Fruit fly (Drosophila melanogaster): Measurements from ENCODE around the gene CG33301.

Gene CG33301

dm6 chr2L:10009800-10010658 is 39.4 kb upstream of the CG33301 start:
- TF ChIP-seq CG14655 (GFP tag; optimal IDR thresholded peaks at IDR 0.05) (peak; percentile 99), Snoo (tag; optimal IDR thresholded peaks at IDR 0.05) (peak; percentile 99), CG9948 (tag; optimal IDR thresholded peaks at IDR 0.05) (peak; percentile 99), CG10348 (GFP tag; IDR thresholded peaks at IDR 0.05) (peak; percentile 98), CG4496 (GFP tag; IDR thresholded peaks at IDR 0.05) (peak; percentile 99), rn (GFP tag; IDR thresholded peaks at IDR 0.05) (peak; percentile 99), EcR (GFP tag; optimal IDR thresholded peaks at IDR 0.05) (no peak), D1 (tag; optimal IDR thresholded peaks at IDR 0.05) (peak; percentile 92), CG12605 (GFP tag; IDR thresholded peaks at IDR 0.05) (peak; percentile 99), CG8301 (tag; optimal IDR thresholded peaks at IDR 0.05) (peak; percentile 99), CG13204 (GFP tag; optimal IDR thresholded peaks at IDR 0.05) (peak; percentile 97), Pif1A (GFP tag; optimal IDR thresholded peaks at IDR 0.05) (peak; percentile 100), fd96Ca (GFP tag; IDR thresholded peaks at IDR 0.05) (peak; percentile 100), Ets98B (GFP tag; IDR thresholded peaks at IDR 0.05) (peak; percentile 99), CG15710 (tag; optimal IDR thresholded peaks at IDR 0.05) (peak; percentile 99), CG32121 (GFP tag; IDR thresholded peaks at IDR 0.05) (peak; percentile 99), CG17806 (tag; optimal IDR thresholded peaks at IDR 0.05) (peak; percentile 99), gl (tag; optimal IDR thresholded peaks at IDR 0.05) (peak; percentile 99), CG8159 (tag; optimal IDR thresholded peaks at IDR 0.05) (peak; percentile 99), CG34367 (tag; optimal IDR thresholded peaks at IDR 0.05) (peak; percentile 99), Pif1B (GFP tag; optimal IDR thresholded peaks at IDR 0.05) (peak; percentile 99)

dm6 chr2L:10017363-10017762 is 32.0 kb upstream of the CG33301 start, which contains the start of gene CG13131:
CG13131 (minus strand) TSS chr2L:10017463.
- TF ChIP-seq CG14655 (GFP tag; optimal IDR thresholded peaks at IDR 0.05), result no peak

- TF ChIP-seq CG12605 (GFP tag; IDR thresholded peaks at IDR 0.05), result no peak
- TF ChIP-seq D1 (tag; optimal IDR thresholded peaks at IDR 0.05), result no peak
- no peak for TF ChIP-seq Pif1A (GFP tag; optimal IDR thresholded peaks at IDR 0.05)
- TF ChIP-seq Ets98B (GFP tag; IDR thresholded peaks at IDR 0.05), result no peak
- no peak for TF ChIP-seq Pif1B (GFP tag; optimal IDR thresholded peaks at IDR 0.05)
- no peak for TF ChIP-seq CG13204 (GFP tag; optimal IDR thresholded peaks at IDR 0.05)
- TF ChIP-seq Snoo (tag; optimal IDR thresholded peaks at IDR 0.05), result no peak
- no peak for TF ChIP-seq CG32121 (GFP tag; IDR thresholded peaks at IDR 0.05)
- no peak for TF ChIP-seq CG8301 (tag; optimal IDR thresholded peaks at IDR 0.05)
- no peak for TF ChIP-seq fd96Ca (GFP tag; IDR thresholded peaks at IDR 0.05)
- no peak for TF ChIP-seq EcR (GFP tag; optimal IDR thresholded peaks at IDR 0.05)
- no peak for TF ChIP-seq CG4496 (GFP tag; IDR thresholded peaks at IDR 0.05)
- TF ChIP-seq gl (tag; optimal IDR thresholded peaks at IDR 0.05), result no peak
- TF ChIP-seq CG14655 (GFP tag; optimal IDR thresholded peaks at IDR 0.05), result no peak
- TF ChIP-seq CG9948 (tag; optimal IDR thresholded peaks at IDR 0.05), result no peak
Observed at dm6 chr2L:10026376-10026775, 23.0 kb upstream of the CG33301 start, which contains the start of gene CG13127. CG13127 (plus strand) TSS chr2L:10026676.

- TF ChIP-seq CG17806 (tag; optimal IDR thresholded peaks at IDR 0.05) (no peak), CG12605 (GFP tag; IDR thresholded peaks at IDR 0.05) (no peak), CG10348 (GFP tag; IDR thresholded peaks at IDR 0.05) (no peak), CG32121 (GFP tag; IDR thresholded peaks at IDR 0.05) (no peak), Pif1B (GFP tag; optimal IDR thresholded peaks at IDR 0.05) (peak; percentile 33), CG8301 (tag; optimal IDR thresholded peaks at IDR 0.05) (no peak), Pif1A (GFP tag; optimal IDR thresholded peaks at IDR 0.05) (no peak), CG13204 (GFP tag; optimal IDR thresholded peaks at IDR 0.05) (no peak)
Observed at dm6 chr2L:10032415-10032814, 17.0 kb upstream of the CG33301 start, which contains the start of gene obst-B. obst-B (plus strand) TSS chr2L:10032690.

dm6 chr2L:10033410-10033809 is 16.0 kb upstream of the CG33301 start:
- TF ChIP-seq Pif1B (GFP tag; optimal IDR thresholded peaks at IDR 0.05) (no peak), CG17806 (tag; optimal IDR thresholded peaks at IDR 0.05) (no peak), CG10348 (GFP tag; IDR thresholded peaks at IDR 0.05) (no peak), rn (GFP tag; IDR thresholded peaks at IDR 0.05) (no peak), Pif1A (GFP tag; optimal IDR thresholded peaks at IDR 0.05) (no peak), CG8301 (tag; optimal IDR thresholded peaks at IDR 0.05) (no peak), gl (tag; optimal IDR thresholded peaks at IDR 0.05) (no peak), Snoo (tag; optimal IDR thresholded peaks at IDR 0.05) (no peak), CG8159 (tag; optimal IDR thresholded peaks at IDR 0.05) (no peak), CG34367 (tag; optimal IDR thresholded peaks at IDR 0.05) (no peak), CG14655 (GFP tag; optimal IDR thresholded peaks at IDR 0.05) (peak; percentile 12), CG32121 (GFP tag; IDR thresholded peaks at IDR 0.05) (peak; percentile 40; the same call in 1 of the 2 replicates), CG9948 (tag; optimal IDR thresholded peaks at IDR 0.05) (no peak), CG4496 (GFP tag; IDR thresholded peaks at IDR 0.05) (peak; percentile 62; the same call in 2 of the 3 replicates), Ets98B (GFP tag; IDR thresholded peaks at IDR 0.05) (peak; percentile 35), CG15710 (tag; optimal IDR thresholded peaks at IDR 0.05) (no peak), CG12605 (GFP tag; IDR thresholded peaks at IDR 0.05) (no peak), EcR (GFP tag; optimal IDR thresholded peaks at IDR 0.05) (no peak), fd96Ca (GFP tag; IDR thresholded peaks at IDR 0.05) (peak; percentile 50; the same call in 1 of the 3 replicates), D1 (tag; optimal IDR thresholded peaks at IDR 0.05) (no peak), CG13204 (GFP tag; optimal IDR thresholded peaks at IDR 0.05) (no peak)

All from whole organism, pupa.